Worm (Caenorhabditis elegans): Measurements from ENCODE around the gene ugt-3.

DNA sequence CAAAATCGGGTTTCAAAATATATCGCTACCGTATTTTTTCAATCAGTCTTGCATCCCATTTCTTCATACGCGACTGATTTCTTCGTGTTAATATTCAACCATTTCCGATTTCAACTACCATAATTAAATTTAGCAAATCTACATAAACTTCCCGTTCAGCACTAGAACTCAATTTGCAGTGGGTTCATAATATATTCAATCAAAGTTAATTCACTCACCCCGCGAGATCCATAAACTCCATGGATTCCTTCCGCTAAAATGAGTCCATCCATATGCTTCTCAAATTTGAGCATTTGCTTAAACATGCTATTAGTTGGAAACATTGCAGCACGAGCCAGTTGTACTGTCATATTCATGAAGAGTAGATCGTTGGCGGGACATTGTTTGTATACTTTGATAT, 18.4 kb upstream of the ugt-3 start:
- no peak for TF ChIP-seq zip-2 (tag; optimal IDR thresholded peaks at IDR 0.05)
- no peak for TF ChIP-seq dpl-1 (GFP tag; optimal IDR thresholded peaks at IDR 0.05)
- TF ChIP-seq skn-1 (tag; optimal IDR thresholded peaks at IDR 0.05) = no peak
- TF ChIP-seq nhr-237 (tag; optimal IDR thresholded peaks at IDR 0.05) = no peak
- TF ChIP-seq aly-2 (tag; optimal IDR thresholded peaks at IDR 0.05) = no peak
- TF ChIP-seq lsy-2 (tag; optimal IDR thresholded peaks at IDR 0.05) = no peak
- no peak for TF ChIP-seq unc-39 (tag; optimal IDR thresholded peaks at IDR 0.05)
- no peak for TF ChIP-seq spr-1 (tag; optimal IDR thresholded peaks at IDR 0.05)
- TF ChIP-seq dve-1 (tag; optimal IDR thresholded peaks at IDR 0.05; ENCODE audit: insufficient read depth) = no peak
- TF ChIP-seq snpc-4 (tag; optimal IDR thresholded peaks at IDR 0.05) = no peak

Measured in whole organism, L4 larva.